Worm (Caenorhabditis elegans) whole organism, L3 larva: ENCODE data around the gene ztf-27.

Source experiments
- R02D3.7 ChIP-seq: fragments of 150-350 bp; optimal IDR thresholded peaks from 2 replicates; lab custom pipeline; 2014; ENCODE audit warnings: missing biosample characterization, missing genetic modification characterization
- ZK546.5 ChIP-seq: sonication (generic microtip); optimal IDR thresholded peaks from 2 replicates; lab custom pipeline; 2017; ENCODE audit warnings: missing biosample characterization, missing genetic modification characterization
- aly-2 ChIP-seq: fragments of 150-350 bp; optimal IDR thresholded peaks from 2 replicates; lab custom pipeline; 2014; ENCODE audit warnings: missing biosample characterization, missing genetic modification characterization
- ama-1 ChIP-seq: fragments of 150-350 bp; optimal IDR thresholded peaks from 2 replicates; lab custom pipeline; 2018
- ceh-16 ChIP-seq: sonication (generic microtip); optimal IDR thresholded peaks from 2 replicates; lab custom pipeline; 2017; ENCODE audit warnings: missing biosample characterization, missing genetic modification characterization
- ceh-28 ChIP-seq: fragments of 150-350 bp; optimal IDR thresholded peaks from 2 replicates; lab custom pipeline; 2014; ENCODE audit warnings: missing biosample characterization, missing genetic modification reagents, missing genetic modification characterization
- ceh-82 ChIP-seq: fragments of 150-350 bp; optimal IDR thresholded peaks from 2 replicates; lab custom pipeline; 2014; ENCODE audit warnings: missing biosample characterization, missing genetic modification characterization
- ceh-9 ChIP-seq: sonication (generic microtip); optimal IDR thresholded peaks from 2 replicates; lab custom pipeline; 2018; ENCODE audit warnings: missing biosample characterization, missing genetic modification characterization
- daf-12 ChIP-seq: fragments of 150-350 bp; optimal IDR thresholded peaks from 2 replicates; lab custom pipeline; 2014; ENCODE audit warnings: missing biosample characterization, missing genetic modification reagents, missing genetic modification characterization
- egl-27 ChIP-seq: sonication (generic microtip); optimal IDR thresholded peaks from 4 replicates; lab custom pipeline; 2017; ENCODE audit warnings: missing biosample characterization, missing genetic modification reagents, missing genetic modification characterization
- egl-5 ChIP-seq: fragments of 150-350 bp; optimal IDR thresholded peaks from 2 replicates; lab custom pipeline; 2017; ENCODE audit warnings: missing biosample characterization, missing genetic modification reagents, missing genetic modification characterization, inconsistent platforms
- elt-1 ChIP-seq: fragments of 150-350 bp; optimal IDR thresholded peaks from 2 replicates; lab custom pipeline; 2014; ENCODE audit warnings: missing biosample characterization, missing genetic modification characterization
- elt-2 ChIP-seq: sonication (generic microtip); optimal IDR thresholded peaks from 2 replicates; lab custom pipeline; 2016; ENCODE audit warnings: missing genetic modification reagents, mild to moderate bottlenecking, missing genetic modification characterization, missing compliant biosample characterization
- elt-3 ChIP-seq, 3 experiments: fragments of 150-350 bp in 1 of 3; sonication (generic microtip) in 2 of 3; optimal IDR thresholded peaks; 2 replicates in 2 of 3; 4 replicates in 1 of 3; lab custom pipeline; 2014 to 2017; ENCODE audit warnings: missing biosample characterization in 3 of 3, missing genetic modification characterization in 3 of 3
- eor-1 ChIP-seq, 2 experiments: fragments of 150-350 bp; optimal IDR thresholded peaks; 2 replicates each; lab custom pipeline; 2014 to 2018; ENCODE audit warnings: missing biosample characterization in 2 of 2, missing genetic modification characterization in 2 of 2
- fkh-10 ChIP-seq: sonication (generic microtip); optimal IDR thresholded peaks from 2 replicates; lab custom pipeline; 2017; ENCODE audit warnings: missing biosample characterization, missing genetic modification reagents, missing genetic modification characterization
- fkh-2 ChIP-seq: fragments of 150-350 bp; optimal IDR thresholded peaks from 2 replicates; lab custom pipeline; 2014; ENCODE audit warnings: missing biosample characterization, missing genetic modification reagents, missing genetic modification characterization
- fos-1 ChIP-seq: fragments of 150-350 bp; optimal IDR thresholded peaks from 2 replicates; lab custom pipeline; 2014; ENCODE audit warnings: missing biosample characterization, missing genetic modification characterization
- hmg-11 ChIP-seq: sonication (generic microtip); optimal IDR thresholded peaks from 2 replicates; lab custom pipeline; 2016; ENCODE audit warnings: missing genetic modification characterization, missing compliant biosample characterization
- jun-1 ChIP-seq: fragments of 150-350 bp; optimal IDR thresholded peaks from 2 replicates; lab custom pipeline; 2014; ENCODE audit warnings: missing biosample characterization, missing genetic modification reagents, missing genetic modification characterization
- lin-15B ChIP-seq: fragments of 150-350 bp; optimal IDR thresholded peaks from 2 replicates; lab custom pipeline; 2014; ENCODE audit warnings: missing biosample characterization, missing genetic modification characterization
- lin-39 ChIP-seq: fragments of 150-350 bp; optimal IDR thresholded peaks from 2 replicates; lab custom pipeline; 2018; ENCODE audit warnings: missing biosample characterization, missing genetic modification reagents, missing genetic modification characterization
- lsy-12 ChIP-seq: sonication (generic microtip); optimal IDR thresholded peaks from 2 replicates; lab custom pipeline; 2016; ENCODE audit warnings: mild to moderate bottlenecking, missing genetic modification characterization, missing compliant biosample characterization
- mdl-1 ChIP-seq: fragments of 150-350 bp; optimal IDR thresholded peaks from 2 replicates; lab custom pipeline; 2014; ENCODE audit warnings: missing biosample characterization, missing genetic modification characterization
- mml-1 ChIP-seq: fragments of 150-350 bp; sonication (generic microtip); optimal IDR thresholded peaks from 3 replicates; lab custom pipeline; 2014; ENCODE audit warnings: missing biosample characterization, missing genetic modification characterization
- nfya-1 ChIP-seq: sonication (generic microtip); optimal IDR thresholded peaks from 2 replicates; lab custom pipeline; 2017; ENCODE audit warnings: missing genetic modification characterization, mild to moderate bottlenecking, missing compliant biosample characterization, antibody characterized with exemption, moderate library complexity; ENCODE audit not compliant: insufficient read depth
- nhr-11 ChIP-seq: fragments of 150-350 bp; optimal IDR thresholded peaks from 2 replicates; lab custom pipeline; 2014; ENCODE audit warnings: missing biosample characterization, missing genetic modification characterization
- nhr-12 ChIP-seq: fragments of 150-350 bp; optimal IDR thresholded peaks from 2 replicates; lab custom pipeline; 2014; ENCODE audit warnings: missing biosample characterization, missing genetic modification characterization
- nhr-23 ChIP-seq: fragments of 150-350 bp; optimal IDR thresholded peaks from 2 replicates; lab custom pipeline; 2014; ENCODE audit warnings: missing biosample characterization, missing genetic modification reagents, missing genetic modification characterization
- nhr-237 ChIP-seq: fragments of 150-350 bp; optimal IDR thresholded peaks from 2 replicates; lab custom pipeline; 2014; ENCODE audit warnings: missing biosample characterization, missing genetic modification characterization
- nhr-25 ChIP-seq: sonication (generic microtip); optimal IDR thresholded peaks from 2 replicates; lab custom pipeline; 2017; ENCODE audit warnings: missing biosample characterization, missing genetic modification characterization
- nhr-28 ChIP-seq: fragments of 150-350 bp; optimal IDR thresholded peaks from 2 replicates; lab custom pipeline; 2014; ENCODE audit warnings: missing biosample characterization, missing genetic modification characterization
- nhr-43 ChIP-seq: sonication (generic microtip); optimal IDR thresholded peaks from 2 replicates; lab custom pipeline; 2016; ENCODE audit warnings: mild to moderate bottlenecking, missing genetic modification characterization, missing compliant biosample characterization; ENCODE audit not compliant: poor library complexity, severe bottlenecking
- nhr-67 ChIP-seq: fragments of 150-350 bp; optimal IDR thresholded peaks from 2 replicates; lab custom pipeline; 2014; ENCODE audit warnings: missing biosample characterization, missing genetic modification characterization
- nhr-76 ChIP-seq: fragments of 150-350 bp; sonication (generic microtip); optimal IDR thresholded peaks from 5 replicates; lab custom pipeline; 2014; ENCODE audit warnings: missing biosample characterization, missing genetic modification characterization
- nhr-77 ChIP-seq: fragments of 150-350 bp; optimal IDR thresholded peaks from 2 replicates; lab custom pipeline; 2014; ENCODE audit warnings: missing biosample characterization, missing genetic modification characterization
- pha-4 ChIP-seq: fragments of 150-350 bp; optimal IDR thresholded peaks from 2 replicates; lab custom pipeline; 2014; ENCODE audit warnings: missing biosample characterization, missing genetic modification reagents, missing genetic modification characterization
- pqm-1 ChIP-seq: fragments of 150-350 bp; optimal IDR thresholded peaks from 2 replicates; lab custom pipeline; 2017; ENCODE audit warnings: missing biosample characterization, missing genetic modification characterization, inconsistent platforms
- sea-2 ChIP-seq: fragments of 150-350 bp; sonication (generic microtip); optimal IDR thresholded peaks from 4 replicates; lab custom pipeline; 2014; ENCODE audit warnings: missing biosample characterization, missing genetic modification reagents, missing genetic modification characterization
- skn-1 ChIP-seq: fragments of 150-350 bp; optimal IDR thresholded peaks from 2 replicates; lab custom pipeline; 2014; ENCODE audit warnings: missing biosample characterization, missing genetic modification characterization
- snpc-4 ChIP-seq: fragments of 150-350 bp; optimal IDR thresholded peaks from 2 replicates; lab custom pipeline; 2014; ENCODE audit warnings: missing biosample characterization, missing genetic modification characterization
- tbx-2 ChIP-seq: sonication (generic microtip); optimal IDR thresholded peaks from 2 replicates; lab custom pipeline; 2016; ENCODE audit warnings: mild to moderate bottlenecking, missing genetic modification characterization, missing compliant biosample characterization
- unc-39 ChIP-seq: sonication (generic microtip); optimal IDR thresholded peaks from 4 replicates; lab custom pipeline; 2017; ENCODE audit warnings: missing biosample characterization, missing genetic modification characterization
- unc-62 ChIP-seq: fragments of 150-350 bp; sonication (generic microtip); optimal IDR thresholded peaks from 4 replicates; lab custom pipeline; 2014; ENCODE audit warnings: missing biosample characterization, missing genetic modification reagents, missing genetic modification characterization
- zag-1 ChIP-seq: fragments of 150-350 bp; optimal IDR thresholded peaks from 2 replicates; lab custom pipeline; 2014; ENCODE audit warnings: missing biosample characterization, missing genetic modification characterization
- ztf-11 ChIP-seq: fragments of 150-350 bp; optimal IDR thresholded peaks from 2 replicates; lab custom pipeline; 2014; ENCODE audit warnings: missing biosample characterization, missing genetic modification characterization
- ztf-4 ChIP-seq: fragments of 150-350 bp; optimal IDR thresholded peaks from 2 replicates; lab custom pipeline; 2014; ENCODE audit warnings: missing biosample characterization, missing genetic modification characterization

ztf-27 gene

ce11 chrII:10388041-10388706 lies 3.0 kb downstream of the ztf-27 start:
- peak; percentile 52 for TF ChIP-seq nhr-76 (tag; lab: Kevin White, UChicago)
- TF ChIP-seq nfya-1 (tag; lab: Kevin White, UChicago): peak; percentile 72
- TF ChIP-seq hmg-11 (tag; lab: Kevin White, UChicago): peak; percentile 60
- peak; percentile 63 for TF ChIP-seq nhr-43 (tag; lab: Kevin White, UChicago)
- peak; percentile 28 for TF ChIP-seq egl-5
- TF ChIP-seq mml-1: peak; percentile 69
- peak; percentile 34 for TF ChIP-seq ceh-82 (tag; lab: Kevin White, UChicago)
- peak; percentile 80 for TF ChIP-seq pha-4 (tag; lab: Kevin White, UChicago)
- TF ChIP-seq nhr-77 (tag; lab: Kevin White, UChicago): no peak
- no peak for TF ChIP-seq ztf-11 (tag; lab: Kevin White, UChicago)
- TF ChIP-seq pqm-1 (tag; lab: Kevin White, UChicago): no peak
- no peak for TF ChIP-seq nhr-11 (tag; lab: Kevin White, UChicago)
- peak; percentile 32 for TF ChIP-seq lin-39 (tag; lab: Kevin White, UChicago)
- peak; percentile 87 for TF ChIP-seq nhr-23 (tag; lab: Kevin White, UChicago)
- peak; percentile 55 for TF ChIP-seq elt-2
- TF ChIP-seq lsy-12 (tag; lab: Kevin White, UChicago): peak; percentile 74
- TF ChIP-seq ceh-28: peak; percentile 20
- peak; percentile 20 for TF ChIP-seq mdl-1 (tag; lab: Kevin White, UChicago)
- TF ChIP-seq snpc-4 (tag; lab: Kevin White, UChicago): no peak
- peak; percentile 41 for TF ChIP-seq nhr-25 (tag; lab: Kevin White, UChicago)
- peak; percentile 47 for TF ChIP-seq lin-15B (tag; lab: Kevin White, UChicago)
- TF ChIP-seq R02D3.7 (tag; lab: Kevin White, UChicago): peak; percentile 99
- TF ChIP-seq zag-1 (tag; lab: Kevin White, UChicago): peak; percentile 57
- TF ChIP-seq tbx-2 (tag; lab: Kevin White, UChicago): peak; percentile 29

ce11 chrII:10389038-10389437 lies 3.9 kb downstream of the ztf-27 start:
- TF ChIP-seq elt-2 (peak; percentile 94), aly-2 (tag; lab: Kevin White, UChicago) (no peak), tbx-2 (tag; lab: Kevin White, UChicago) (no peak), nhr-25 (tag; lab: Kevin White, UChicago) (peak; percentile 86), egl-5 (no peak), eor-1 (tag; optimal IDR thresholded peaks at IDR 0.05; lab: Kevin White, UChicago) (no peak), nhr-43 (tag; lab: Kevin White, UChicago) (peak; percentile 84), lin-39 (tag; lab: Kevin White, UChicago) (no peak), fkh-10 (GFP tag; lab: Kevin White, UChicago) (no peak), nhr-23 (tag; lab: Kevin White, UChicago) (peak; percentile 69), sea-2 (GFP tag; lab: Kevin White, UChicago) (no peak), lsy-12 (tag; lab: Kevin White, UChicago) (peak; percentile 28), skn-1 (tag; lab: Kevin White, UChicago) (peak; percentile 46), elt-3 (tag; optimal IDR thresholded peaks at IDR 0.05; lab: Kevin White, UChicago) (peak in 1 of 3 experiments; percentile 58), ceh-28 (no peak), unc-39 (no peak), nfya-1 (tag; lab: Kevin White, UChicago) (peak; percentile 74), mml-1 (no peak), ceh-16 (tag; lab: Kevin White, UChicago) (no peak), nhr-11 (tag; lab: Kevin White, UChicago) (no peak), pqm-1 (tag; lab: Kevin White, UChicago) (peak; percentile 83), R02D3.7 (tag; lab: Kevin White, UChicago) (no peak), ZK546.5 (no peak), fos-1 (no peak), snpc-4 (tag; lab: Kevin White, UChicago) (peak; percentile 15), nhr-76 (tag; lab: Kevin White, UChicago) (no peak), nhr-67 (tag; lab: Kevin White, UChicago) (no peak), unc-62 (GFP tag; lab: Kevin White, UChicago) (no peak), ceh-82 (tag; lab: Kevin White, UChicago) (no peak), ztf-11 (tag; lab: Kevin White, UChicago) (no peak), fkh-2 (no peak), pha-4 (tag; lab: Kevin White, UChicago) (peak; percentile 85), nhr-28 (tag; lab: Kevin White, UChicago) (no peak), nhr-77 (tag; lab: Kevin White, UChicago) (no peak), jun-1 (peak; percentile 74), lin-15B (tag; lab: Kevin White, UChicago) (no peak), mdl-1 (tag; lab: Kevin White, UChicago) (peak; percentile 72), daf-12 (tag; lab: Kevin White, UChicago) (no peak), ztf-4 (tag; lab: Kevin White, UChicago) (no peak), zag-1 (tag; lab: Kevin White, UChicago) (no peak), ama-1 (peak; percentile 13), ceh-9 (tag; lab: Kevin White, UChicago) (no peak), egl-27 (tag; lab: Kevin White, UChicago) (peak; percentile 16), nhr-237 (tag; lab: Kevin White, UChicago) (no peak), nhr-12 (tag; lab: Kevin White, UChicago) (no peak), elt-1 (no peak)
